Fruit fly (Drosophila melanogaster): Measurements from ENCODE around the gene Nup93-2.

The Nup93-2 gene

dm6 chr3R:14917927-14918829 is 20.0 kb upstream of the Nup93-2 start, which contains the start of gene Sdr (continued):
- TF ChIP-seq CG3847 (GFP tag; IDR thresholded peaks at IDR 0.05): no peak
- TF ChIP-seq CG1832 (GFP tag; optimal IDR thresholded peaks at IDR 0.05): no peak
- no peak for TF ChIP-seq danr (GFP tag; IDR thresholded peaks at IDR 0.05)
- peak; percentile 3 for TF ChIP-seq fd3F (GFP tag; optimal IDR thresholded peaks at IDR 0.05)
- TF ChIP-seq CG11695 (GFP tag; IDR thresholded peaks at IDR 0.05): no peak
- TF ChIP-seq esg (GFP tag; conservative IDR thresholded peaks at IDR 0.05): no peak
- no peak for TF ChIP-seq vvl (GFP tag; IDR thresholded peaks at IDR 0.05)
- no peak for TF ChIP-seq lilli (GFP tag; optimal IDR thresholded peaks at IDR 0.05)
- TF ChIP-seq nau (GFP tag; optimal IDR thresholded peaks at IDR 0.05): no peak
- TF ChIP-seq CG33557 (GFP tag; optimal IDR thresholded peaks at IDR 0.05): no peak
- TF ChIP-seq Eip74EF (GFP tag; optimal IDR thresholded peaks at IDR 0.05): no peak
- no peak for TF ChIP-seq Gsc (GFP tag; IDR thresholded peaks at IDR 0.05)
- TF ChIP-seq CG2889 (GFP tag; IDR thresholded peaks at IDR 0.05): no peak
- TF ChIP-seq Fer2 (tag; optimal IDR thresholded peaks at IDR 0.05): peak; percentile 8
- no peak for TF ChIP-seq Meics (GFP tag; optimal IDR thresholded peaks at IDR 0.05)
- TF ChIP-seq pho (GFP tag; optimal IDR thresholded peaks at IDR 0.05): no peak
- no peak for TF ChIP-seq abd-A (tag; optimal IDR thresholded peaks at IDR 0.05)
- TF ChIP-seq CG43689 (GFP tag; IDR thresholded peaks at IDR 0.05): no peak
- TF ChIP-seq CG7745 (tag; optimal IDR thresholded peaks at IDR 0.05): no peak
- no peak for TF ChIP-seq CG9727 (GFP tag; optimal IDR thresholded peaks at IDR 0.05)
- TF ChIP-seq CG6854 (GFP tag; optimal IDR thresholded peaks at IDR 0.05): no peak
- no peak for TF ChIP-seq H2.0 (GFP tag; IDR thresholded peaks at IDR 0.05)
- no peak for TF ChIP-seq gcm2 (GFP tag; optimal IDR thresholded peaks at IDR 0.05)
- TF ChIP-seq scrt (GFP tag; optimal IDR thresholded peaks at IDR 0.05): no peak
- no peak for TF ChIP-seq Mrtf (GFP tag; IDR thresholded peaks at IDR 0.05)
- no peak; the same call in 2 of the 3 replicates for TF ChIP-seq row (GFP tag; IDR thresholded peaks at IDR 0.05)
- TF ChIP-seq grn (GFP tag; optimal IDR thresholded peaks at IDR 0.05): no peak
- TF ChIP-seq CG13296 (GFP tag; optimal IDR thresholded peaks at IDR 0.05): no peak
- TF ChIP-seq Blimp-1 (GFP tag; optimal IDR thresholded peaks at IDR 0.05): no peak
- TF ChIP-seq CG10959 (GFP tag; IDR thresholded peaks at IDR 0.05): no peak
- TF ChIP-seq CG10543 (GFP tag; optimal IDR thresholded peaks at IDR 0.05): peak; percentile 40

- peak; percentile 22 for TF ChIP-seq caup (GFP tag; optimal IDR thresholded peaks at IDR 0.05; ENCODE audit: severe bottlenecking)
- TF ChIP-seq C15 (GFP tag; IDR thresholded peaks at IDR 0.05): no peak
- TF ChIP-seq Hmr (GFP tag; optimal IDR thresholded peaks at IDR 0.05): peak; percentile 12
- no peak for TF ChIP-seq CG11723 (GFP tag; optimal IDR thresholded peaks at IDR 0.05)
- peak; percentile 55 for TF ChIP-seq CG11504 (tag; optimal IDR thresholded peaks at IDR 0.05)
- 0 out of 2 replicates have a peak, but pooled peaks have one; percentile 40 for TF ChIP-seq HLH3B (GFP tag; IDR thresholded peaks at IDR 0.05)
- no peak for TF ChIP-seq CG4617 (GFP tag; optimal IDR thresholded peaks at IDR 0.05; ENCODE audit: borderline replicate concordance)
- TF ChIP-seq slbo (GFP tag; IDR thresholded peaks at IDR 0.05): peak; percentile 38; the same call in 1 of the 2 replicates
- peak; percentile 11 for TF ChIP-seq Sox100B (GFP tag; optimal IDR thresholded peaks at IDR 0.05)
- TF ChIP-seq lab (GFP tag; optimal IDR thresholded peaks at IDR 0.05): peak; percentile 67
- TF ChIP-seq Sox102F (GFP tag; optimal IDR thresholded peaks at IDR 0.05): peak; percentile 6
- TF ChIP-seq Sry-β (GFP tag; optimal IDR thresholded peaks at IDR 0.05): no peak
- peak; percentile 7 for TF ChIP-seq HHEX (GFP tag; optimal IDR thresholded peaks at IDR 0.05)
- TF ChIP-seq sna (GFP tag; IDR thresholded peaks at IDR 0.05; ENCODE audit: partially characterized antibody): no peak
- peak; percentile 2 for TF ChIP-seq BtbVII (GFP tag; optimal IDR thresholded peaks at IDR 0.05)
- TF ChIP-seq CG18599 (GFP tag; optimal IDR thresholded peaks at IDR 0.05): peak; percentile 79
- no peak for TF ChIP-seq pan (optimal IDR thresholded peaks at IDR 0.05)
- peak in 1 of 2 experiments; percentile 21 for TF ChIP-seq pan (GFP tag; optimal IDR thresholded peaks at IDR 0.05 in 1 of 2, IDR thresholded peaks at IDR 0.05 in 1 of 2)
These were observed 14.3 kb upstream of the Nup93-2 start for dm6 chr3R:14912449-14912987.

All from whole organism, embryonic.